Worm (Caenorhabditis elegans) whole organism, late embryonic: ENCODE results near the gene F10E7.9.

ENCODE experiments used
- ceh-34 ChIP-seq: sonication (generic microtip); optimal IDR thresholded peaks from 2 replicates; lab custom pipeline; 2016; ENCODE audit warnings: mild to moderate bottlenecking, missing genetic modification characterization, missing compliant biosample characterization
- ceh-9 ChIP-seq: sonication (generic microtip); optimal IDR thresholded peaks from 2 replicates; lab custom pipeline; 2016; ENCODE audit warnings: mild to moderate bottlenecking, missing genetic modification characterization, inconsistent platforms, missing compliant biosample characterization
- unc-55 ChIP-seq: sonication (generic microtip); optimal IDR thresholded peaks from 2 replicates; lab custom pipeline; 2017; ENCODE audit warnings: missing biosample characterization, missing genetic modification reagents, missing genetic modification characterization
- unc-86 ChIP-seq: sonication (generic microtip); optimal IDR thresholded peaks from 2 replicates; lab custom pipeline; 2016; ENCODE audit warnings: missing genetic modification characterization, missing compliant biosample characterization

DNA sequence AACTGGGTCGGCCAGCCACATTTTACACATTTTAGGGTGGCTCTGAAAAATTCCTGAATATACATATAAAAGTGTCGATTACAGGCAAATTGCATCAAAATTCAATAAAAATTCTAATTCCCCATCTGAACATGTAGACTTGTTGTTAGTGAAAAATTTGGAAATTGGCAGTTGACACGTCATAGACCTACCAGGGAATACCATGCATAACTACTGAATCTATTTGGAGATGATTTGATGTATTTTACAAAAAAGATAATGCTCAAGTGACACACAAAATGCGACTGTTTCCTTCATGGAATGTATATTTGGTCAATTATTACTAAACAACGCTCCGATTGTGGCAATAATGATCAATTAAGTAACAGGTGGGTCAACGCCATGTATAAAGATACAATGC is 16.6 kb upstream of the F10E7.9 start, which contains the start of gene F10E7.1:
- TF ChIP-seq unc-55, result no peak
- TF ChIP-seq unc-86 (tag; lab: Kevin White, UChicago), result no peak
- no peak for TF ChIP-seq ceh-34 (tag; lab: Kevin White, UChicago)
- TF ChIP-seq ceh-9 (tag; lab: Kevin White, UChicago), result no peak
